Worm (Caenorhabditis elegans) whole organism, L2 larva: ENCODE measurements around the gene pir-2.

Experiments
- C34F6.9 ChIP-seq: fragments of 150-350 bp; optimal IDR thresholded peaks from 2 replicates; lab custom pipeline; 2014; ENCODE audit warnings: missing biosample characterization, missing genetic modification characterization
- R02D3.7 ChIP-seq: fragments of 150-350 bp; optimal IDR thresholded peaks from 2 replicates; lab custom pipeline; 2014; ENCODE audit warnings: missing biosample characterization, missing genetic modification characterization
- Y55F3AM.14 ChIP-seq: fragments of 200-800 bp; sonication (Bioruptor generic); optimal IDR thresholded peaks from 2 replicates; lab custom pipeline; 2018; ENCODE audit warnings: mild to moderate bottlenecking, missing genetic modification characterization, missing compliant biosample characterization
- ZK546.5 ChIP-seq: sonication (generic microtip); optimal IDR thresholded peaks from 2 replicates; lab custom pipeline; 2017; ENCODE audit warnings: missing biosample characterization, missing genetic modification characterization
- alr-1 ChIP-seq: fragments of 150-350 bp; optimal IDR thresholded peaks from 2 replicates; lab custom pipeline; 2014; ENCODE audit warnings: missing biosample characterization, missing genetic modification characterization
- ama-1 ChIP-seq: fragments of 150-350 bp; optimal IDR thresholded peaks from 2 replicates; lab custom pipeline; 2018; ENCODE audit warnings: inconsistent platforms
- ceh-16 ChIP-seq: fragments of 150-350 bp; optimal IDR thresholded peaks from 2 replicates; lab custom pipeline; 2014; ENCODE audit warnings: missing biosample characterization, missing genetic modification characterization
- crh-2 ChIP-seq: sonication (generic microtip); optimal IDR thresholded peaks from 2 replicates; lab custom pipeline; 2017; ENCODE audit warnings: missing biosample characterization, missing genetic modification characterization
- dmd-4 ChIP-seq: sonication (generic microtip); optimal IDR thresholded peaks from 2 replicates; lab custom pipeline; 2017; ENCODE audit warnings: missing biosample characterization, missing genetic modification characterization
- elt-1 ChIP-seq: fragments of 150-350 bp; optimal IDR thresholded peaks from 2 replicates; lab custom pipeline; 2014; ENCODE audit warnings: missing biosample characterization, missing genetic modification characterization
- fos-1 ChIP-seq: fragments of 150-350 bp; optimal IDR thresholded peaks from 2 replicates; lab custom pipeline; 2014; ENCODE audit warnings: missing biosample characterization, missing genetic modification characterization
- lin-11 ChIP-seq: fragments of 150-350 bp; sonication (generic microtip); optimal IDR thresholded peaks from 2 replicates; lab custom pipeline; 2014; ENCODE audit warnings: missing biosample characterization, missing genetic modification characterization, inconsistent platforms, mixed read lengths
- lin-13 ChIP-seq: fragments of 150-350 bp; optimal IDR thresholded peaks from 2 replicates; lab custom pipeline; 2014; ENCODE audit warnings: missing biosample characterization, missing genetic modification reagents, missing genetic modification characterization
- lin-39 ChIP-seq: fragments of 150-350 bp; optimal IDR thresholded peaks from 2 replicates; lab custom pipeline; 2014; ENCODE audit warnings: missing biosample characterization, missing genetic modification reagents, missing genetic modification characterization
- mab-5 ChIP-seq: fragments of 150-350 bp; optimal IDR thresholded peaks from 2 replicates; lab custom pipeline; 2014; ENCODE audit warnings: missing biosample characterization, missing genetic modification characterization
- mdl-1 ChIP-seq, 2 experiments: fragments of 150-350 bp in 1 of 2; sonication (generic microtip) in 1 of 2; optimal IDR thresholded peaks; 2 replicates each; lab custom pipeline; 2017; ENCODE audit warnings: missing biosample characterization in 2 of 2, missing genetic modification characterization in 2 of 2
- nhr-11 ChIP-seq: fragments of 150-350 bp; optimal IDR thresholded peaks from 2 replicates; lab custom pipeline; 2014; ENCODE audit warnings: missing biosample characterization, missing genetic modification characterization
- nhr-12 ChIP-seq: fragments of 150-350 bp; optimal IDR thresholded peaks from 2 replicates; lab custom pipeline; 2014; ENCODE audit warnings: missing biosample characterization, missing genetic modification characterization
- nhr-21 ChIP-seq: fragments of 150-350 bp; optimal IDR thresholded peaks from 2 replicates; lab custom pipeline; 2014; ENCODE audit warnings: missing biosample characterization, missing genetic modification characterization
- nhr-25 ChIP-seq: fragments of 150-350 bp; sonication (generic microtip); optimal IDR thresholded peaks from 3 replicates; lab custom pipeline; 2014; ENCODE audit warnings: missing biosample characterization, missing genetic modification characterization
- nhr-6 ChIP-seq: fragments of 150-350 bp; optimal IDR thresholded peaks from 2 replicates; lab custom pipeline; 2014; ENCODE audit warnings: missing biosample characterization, missing genetic modification characterization
- nhr-77 ChIP-seq: fragments of 150-350 bp; optimal IDR thresholded peaks from 2 replicates; lab custom pipeline; 2014; ENCODE audit warnings: missing biosample characterization, missing genetic modification characterization
- sem-4 ChIP-seq: fragments of 150-350 bp; optimal IDR thresholded peaks from 2 replicates; lab custom pipeline; 2014; ENCODE audit warnings: missing biosample characterization, missing genetic modification reagents, missing genetic modification characterization
- skn-1 ChIP-seq: sonication (generic microtip); optimal IDR thresholded peaks from 2 replicates; lab custom pipeline; 2017; ENCODE audit warnings: missing biosample characterization, missing genetic modification characterization
- sma-3 ChIP-seq: sonication (generic microtip); optimal IDR thresholded peaks from 2 replicates; lab custom pipeline; 2016; ENCODE audit warnings: missing genetic modification reagents, missing genetic modification characterization, missing compliant biosample characterization
- sma-9 ChIP-seq, 2 experiments: fragments of 150-350 bp in 1 of 2; sonication (generic microtip) in 1 of 2; optimal IDR thresholded peaks; 2 replicates each; lab custom pipeline; 2014 to 2016; ENCODE audit warnings: missing genetic modification characterization in 2 of 2, mild to moderate bottlenecking in 1 of 2, missing biosample characterization in 1 of 2, missing compliant biosample characterization in 1 of 2, missing genetic modification reagents in 1 of 2, moderate library complexity in 1 of 2
- unc-55 ChIP-seq: fragments of 150-350 bp; sonication (generic microtip); optimal IDR thresholded peaks from 3 replicates; lab custom pipeline; 2014; ENCODE audit warnings: missing biosample characterization, missing genetic modification reagents, missing genetic modification characterization
- unc-62 ChIP-seq: fragments of 150-350 bp; optimal IDR thresholded peaks from 2 replicates; lab custom pipeline; 2014; ENCODE audit warnings: missing biosample characterization, missing genetic modification reagents, missing genetic modification characterization
- zag-1 ChIP-seq: fragments of 150-350 bp; optimal IDR thresholded peaks from 2 replicates; lab custom pipeline; 2014; ENCODE audit warnings: missing biosample characterization, missing genetic modification characterization
- ztf-1 ChIP-seq: fragments of 200-800 bp; sonication (Bioruptor generic); conservative IDR thresholded peaks from 2 replicates; pipeline ENCODE4 v1.3.6; 2022; ENCODE audit warnings: missing genetic modification characterization, missing compliant biosample characterization

Gene pir-2

DNA sequence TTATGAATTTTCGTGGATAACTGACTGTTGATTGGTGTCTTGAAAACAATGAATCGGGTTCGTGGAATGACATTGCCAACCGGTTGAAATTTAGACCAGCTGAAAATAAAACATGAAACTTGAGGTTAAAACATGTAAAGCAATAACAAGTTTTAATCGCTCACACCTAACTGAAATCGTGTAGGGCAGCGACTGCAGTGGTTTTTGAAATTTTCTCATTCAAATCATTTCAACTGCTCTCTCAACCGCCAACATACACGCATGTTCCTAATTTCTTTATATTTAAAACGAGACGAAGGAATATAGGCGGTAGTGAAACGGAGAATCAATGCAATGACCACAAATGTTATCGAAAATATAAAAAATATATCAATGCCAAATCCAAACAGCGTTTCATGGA lies 588 bp downstream of the pir-2 start:
- no peak for TF ChIP-seq nhr-21 (tag; lab: Kevin White, UChicago)
- no peak for TF ChIP-seq ceh-16 (tag; lab: Kevin White, UChicago)
- TF ChIP-seq crh-2 (tag; lab: Kevin White, UChicago) = no peak
- TF ChIP-seq, all 48 proteins: peak for 0

DNA sequence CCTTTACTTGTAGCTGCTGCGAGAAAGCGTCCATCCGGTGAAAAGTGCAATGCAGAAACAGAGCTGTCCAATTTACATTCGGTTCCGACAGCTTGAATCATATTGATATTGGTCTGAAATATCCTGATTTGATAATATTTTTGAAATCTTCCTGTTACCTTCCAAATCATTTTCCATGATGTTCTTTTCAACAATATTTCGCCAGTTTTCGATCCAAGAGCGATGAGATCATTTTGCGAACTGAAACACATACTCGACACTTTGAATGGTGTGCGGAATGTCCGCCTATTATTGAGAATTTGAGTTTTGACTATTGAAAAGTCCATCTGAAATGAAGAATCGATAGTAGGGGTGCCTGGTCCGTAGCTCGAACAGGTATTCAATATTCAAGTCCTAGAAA lies 2.3 kb downstream of the pir-2 start, which contains the start of gene emb-30:
Gene emb-30, minus strand, starts transcription at position 328 of the 400 bp plus-strand sequence.
- TF ChIP-seq R02D3.7 (tag; lab: Kevin White, UChicago) = no peak
- TF ChIP-seq nhr-6 (tag; lab: Kevin White, UChicago) = peak; percentile 19
- TF ChIP-seq sem-4 (tag; lab: Kevin White, UChicago) = peak; percentile 7
- no peak for TF ChIP-seq C34F6.9 (tag; lab: Kevin White, UChicago)
- no peak for TF ChIP-seq lin-39 (tag; lab: Kevin White, UChicago)
- TF ChIP-seq sma-3 (GFP tag; lab: Kevin White, UChicago) = no peak
- TF ChIP-seq nhr-21 (tag; lab: Kevin White, UChicago) = no peak
- peak; percentile 31 for TF ChIP-seq ama-1 (lab: Kevin White, UChicago)
- TF ChIP-seq ztf-1 (GFP tag; lab: Robert Waterston, UW) = no peak
- no peak for TF ChIP-seq unc-62 (GFP tag; lab: Kevin White, UChicago)

DNA sequence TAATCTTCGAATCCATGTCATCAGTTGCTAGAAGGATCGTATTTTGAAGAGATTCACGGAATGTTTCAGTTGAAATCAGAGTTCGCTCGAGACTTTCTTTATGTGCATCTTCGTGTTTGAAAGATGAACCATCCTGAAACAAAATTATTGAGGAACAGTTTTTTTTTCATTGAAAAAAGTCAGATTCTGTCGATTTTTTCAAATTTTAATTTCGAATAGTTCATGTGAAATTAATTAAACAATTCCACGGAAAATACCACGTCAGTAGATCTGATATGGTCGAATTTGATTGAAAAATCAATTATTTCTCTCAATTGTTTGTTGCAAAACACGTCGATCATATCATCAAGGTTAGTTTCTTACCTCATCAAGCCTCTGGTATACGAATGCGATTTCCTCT lies 4.0 kb downstream of the pir-2 start, which contains the start of gene F54C8.1:
Gene F54C8.1, plus strand, starts transcription at position 301 of the 400 bp plus-strand sequence.
- TF ChIP-seq nhr-11 (no peak), nhr-6 (tag; lab: Kevin White, UChicago) (no peak)

DNA sequence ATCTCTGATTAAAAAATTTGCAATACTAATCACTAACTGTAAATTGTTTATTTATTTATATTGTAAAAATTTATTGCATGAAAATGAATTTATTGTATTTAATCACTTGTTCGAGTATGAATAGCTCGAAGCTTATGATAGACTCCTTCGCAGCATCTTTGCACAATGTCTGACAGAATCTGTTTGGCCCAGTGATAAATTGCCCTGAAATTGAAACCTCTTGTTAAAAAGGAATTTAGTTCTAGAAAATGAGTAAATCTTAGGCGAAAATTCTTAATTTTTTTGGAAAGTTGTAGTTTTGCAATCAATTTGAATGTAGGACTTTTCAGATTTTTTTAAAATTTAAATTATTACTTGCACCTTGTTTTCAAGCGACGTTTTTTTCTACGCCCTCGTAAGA lies 8.4 kb downstream of the pir-2 start:
- no peak for TF ChIP-seq crh-2 (tag; lab: Kevin White, UChicago)
- no peak for TF ChIP-seq C34F6.9 (tag; lab: Kevin White, UChicago)
- TF ChIP-seq nhr-11 = no peak
- TF ChIP-seq nhr-25 = no peak
- TF ChIP-seq ceh-16 (tag; lab: Kevin White, UChicago) = no peak
- TF ChIP-seq alr-1 (tag; lab: Kevin White, UChicago) = no peak
- no peak for TF ChIP-seq elt-1 (tag; lab: Kevin White, UChicago)
- no peak for TF ChIP-seq Y55F3AM.14 (GFP tag; lab: Kevin White, UChicago)
- TF ChIP-seq fos-1 (tag; lab: Kevin White, UChicago) = no peak
- no peak for TF ChIP-seq skn-1 (tag; lab: Kevin White, UChicago)
- TF ChIP-seq mdl-1 (tag; optimal IDR thresholded peaks at IDR 0.05; lab: Kevin White, UChicago) = no peak
- TF ChIP-seq sma-3 (GFP tag; lab: Kevin White, UChicago) = no peak
- TF ChIP-seq nhr-6 (tag; lab: Kevin White, UChicago) = no peak
- no peak for TF ChIP-seq dmd-4 (tag; lab: Kevin White, UChicago)
- TF ChIP-seq mab-5 = no peak
- TF ChIP-seq ama-1 (lab: Kevin White, UChicago) = no peak

DNA sequence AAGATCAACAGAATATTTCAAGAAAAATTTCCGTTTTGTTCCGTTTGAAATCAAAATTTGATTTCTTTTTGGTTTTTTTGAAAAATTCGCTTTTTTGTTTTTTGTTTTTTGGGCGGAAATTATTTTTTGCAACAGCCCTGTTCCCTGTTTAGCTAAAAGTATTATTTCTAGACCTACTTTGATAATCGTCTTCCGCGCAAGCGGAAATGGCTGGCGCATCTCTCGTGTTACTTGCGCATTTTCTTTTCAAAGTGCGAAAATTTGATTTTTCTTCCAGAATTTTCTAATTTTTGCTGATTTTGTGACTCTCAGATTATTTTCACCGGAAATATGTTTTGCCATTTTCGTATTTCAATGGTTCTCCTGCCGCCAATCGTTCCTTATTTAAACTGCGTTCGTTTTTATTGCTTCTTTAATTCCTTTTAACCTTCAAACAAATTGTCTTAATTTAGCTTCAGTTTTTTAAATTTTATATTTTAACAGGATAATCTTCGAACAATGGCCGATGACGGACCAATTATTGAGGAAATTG lies 9.8 kb downstream of the pir-2 start, which contains the start of gene cpar-1:
Gene cpar-1, plus strand, starts transcription at position 482 of the 532 bp plus-strand sequence.
- TF ChIP-seq sma-9 (GFP tag; optimal IDR thresholded peaks at IDR 0.05; lab: Kevin White, UChicago) = no peak
- TF ChIP-seq sma-9 (tag; optimal IDR thresholded peaks at IDR 0.05; lab: Kevin White, UChicago) = no peak
- no peak for TF ChIP-seq sem-4 (tag; lab: Kevin White, UChicago)
- TF ChIP-seq nhr-77 (tag; lab: Kevin White, UChicago) = no peak
- TF ChIP-seq unc-55 (GFP tag; lab: Kevin White, UChicago) = no peak
- TF ChIP-seq zag-1 (tag; lab: Kevin White, UChicago) = no peak
- TF ChIP-seq lin-11 (tag; lab: Kevin White, UChicago) = no peak
- TF ChIP-seq nhr-12 (tag; lab: Kevin White, UChicago) = no peak
- TF ChIP-seq ZK546.5 (tag; lab: Kevin White, UChicago) = no peak
- no peak for TF ChIP-seq unc-62 (GFP tag; lab: Kevin White, UChicago)
- no peak for TF ChIP-seq ceh-16 (tag; lab: Kevin White, UChicago)
- TF ChIP-seq lin-13 = no peak
- TF ChIP-seq ztf-1 (GFP tag; lab: Robert Waterston, UW) = no peak

DNA sequence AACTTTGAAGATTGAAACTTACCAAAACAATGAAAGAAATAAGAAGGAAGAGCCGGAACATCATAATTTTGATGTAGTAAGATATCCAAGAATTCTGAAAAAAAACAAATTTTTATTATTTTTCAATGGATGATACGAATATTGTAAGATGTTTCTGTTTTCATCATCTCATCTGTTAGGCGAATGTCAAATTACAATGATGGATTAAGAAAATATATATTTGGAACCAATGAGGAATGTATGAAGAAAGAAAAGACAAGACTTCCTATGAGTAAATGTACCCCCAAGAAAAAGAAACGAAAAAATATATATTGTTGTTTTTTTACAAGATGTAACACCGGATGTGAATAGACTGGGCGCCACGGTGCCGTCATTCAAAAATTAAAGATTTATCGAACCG lies 17.1 kb downstream of the pir-2 start, which contains the start of gene T26G10.5:
Gene T26G10.5, minus strand, starts transcription at position 101 of the 400 bp plus-strand sequence.
- TF ChIP-seq R02D3.7 (tag; lab: Kevin White, UChicago) (no peak), ama-1 (lab: Kevin White, UChicago) (no peak)
